Worm (Caenorhabditis elegans) whole organism, young adult: Measurements from ENCODE around the gene rbm-28.

ENCODE experiments used
- B0336.3 ChIP-seq: fragments of 200-800 bp; sonication (Bioruptor generic); IDR thresholded peaks from 2 replicates; pipeline ENCODE4 v1.3.6; 2022; ENCODE audit warnings: missing genetic modification characterization, missing compliant biosample characterization
- F39B2.1 ChIP-seq: fragments of 200-800 bp; sonication (Bioruptor generic); IDR thresholded peaks from 2 replicates; pipeline ENCODE4 v1.3.6; 2022; ENCODE audit warnings: missing genetic modification reagents, missing genetic modification characterization, missing compliant biosample characterization
- F49E8.2 ChIP-seq: sonication (generic microtip); optimal IDR thresholded peaks from 3 replicates; lab custom pipeline; 2017; ENCODE audit warnings: missing genetic modification characterization, mild to moderate bottlenecking, missing compliant biosample characterization, antibody characterized with exemption, moderate library complexity; ENCODE audit not compliant: insufficient read depth
- F57A8.1 ChIP-seq: fragments of 200-800 bp; sonication (Bioruptor generic); optimal IDR thresholded peaks from 2 replicates; lab custom pipeline; 2018; ENCODE audit warnings: mild to moderate bottlenecking, missing genetic modification characterization, moderate library complexity, missing compliant biosample characterization
- K11D2.4 ChIP-seq: fragments of 200-800 bp; sonication (Bioruptor generic); IDR thresholded peaks from 2 replicates; pipeline ENCODE4 v1.3.6; 2022; ENCODE audit warnings: missing genetic modification reagents, missing genetic modification characterization, missing compliant biosample characterization
- T07F8.4 ChIP-seq: sonication (generic microtip); optimal IDR thresholded peaks from 2 replicates; lab custom pipeline; 2016; ENCODE audit warnings: mild to moderate bottlenecking, missing genetic modification characterization, moderate library complexity, missing compliant biosample characterization
- Y53F4B.3 ChIP-seq: fragments of 200-800 bp; sonication (Bioruptor generic); IDR thresholded peaks from 2 replicates; pipeline ENCODE4 v1.3.6; 2022; ENCODE audit warnings: missing genetic modification reagents, missing genetic modification characterization, missing compliant biosample characterization
- Y53G8AR.9 ChIP-seq: fragments of 200-800 bp; sonication (Bioruptor generic); conservative IDR thresholded peaks from 2 replicates; pipeline ENCODE4 v1.3.6; 2022; ENCODE audit warnings: missing genetic modification reagents, missing genetic modification characterization, missing compliant biosample characterization
- Y67H2A.10 ChIP-seq: fragments of 200-800 bp; sonication (Bioruptor generic); conservative IDR thresholded peaks from 2 replicates; pipeline ENCODE4 v1.3.6; 2022; ENCODE audit warnings: missing genetic modification reagents, missing genetic modification characterization, missing compliant biosample characterization
- ama-1 ChIP-seq, 3 experiments: fragments of 150-350 bp in 1 of 3; sonication (generic microtip) in 2 of 3; optimal IDR thresholded peaks; 2 replicates each; lab custom pipeline; 2014 to 2018; ENCODE audit warnings: missing biosample characterization in 2 of 3, missing genetic modification characterization in 2 of 3, missing genetic modification reagents in 2 of 3
- aptf-2 ChIP-seq: fragments of 200-800 bp; sonication (Bioruptor generic); conservative IDR thresholded peaks from 2 replicates; pipeline ENCODE4 v1.3.6; 2022; ENCODE audit warnings: missing genetic modification reagents, missing genetic modification characterization, missing compliant biosample characterization
- ceh-40 ChIP-seq: fragments of 200-800 bp; sonication (Bioruptor generic); IDR thresholded peaks from 2 replicates; pipeline ENCODE4 v1.3.6; 2022; ENCODE audit warnings: missing genetic modification characterization, missing compliant biosample characterization
- ceh-58 ChIP-seq: fragments of 200-800 bp; sonication (Bioruptor generic); IDR thresholded peaks from 2 replicates; pipeline ENCODE4 v1.3.6; 2022; ENCODE audit warnings: missing genetic modification characterization, missing compliant biosample characterization
- ceh-91 ChIP-seq: fragments of 200-800 bp; sonication (Bioruptor generic); IDR thresholded peaks from 2 replicates; pipeline ENCODE4 v1.3.6; 2022; ENCODE audit warnings: missing genetic modification reagents, missing genetic modification characterization, missing compliant biosample characterization
- die-1 ChIP-seq: sonication (generic microtip); optimal IDR thresholded peaks from 2 replicates; lab custom pipeline; 2016; ENCODE audit warnings: missing genotype, mild to moderate bottlenecking, missing genetic modification characterization, missing compliant biosample characterization
- dpl-1 ChIP-seq: fragments of 150-350 bp; optimal IDR thresholded peaks from 2 replicates; lab custom pipeline; 2014; ENCODE audit warnings: missing biosample characterization, missing genetic modification reagents, missing genetic modification characterization
- efl-1 ChIP-seq: fragments of 150-350 bp; optimal IDR thresholded peaks from 2 replicates; lab custom pipeline; 2014; ENCODE audit warnings: missing biosample characterization, missing genetic modification reagents, missing genetic modification characterization
- egl-44 ChIP-seq: fragments of 200-800 bp; sonication (Bioruptor generic); IDR thresholded peaks from 2 replicates; pipeline ENCODE4 v1.3.6; 2022; ENCODE audit warnings: missing genetic modification reagents, missing genetic modification characterization, missing compliant biosample characterization
- hlh-12 ChIP-seq: sonication (generic microtip); optimal IDR thresholded peaks from 2 replicates; lab custom pipeline; 2016; ENCODE audit warnings: missing genetic modification characterization, missing compliant biosample characterization
- hmg-1.2 ChIP-seq: fragments of 200-800 bp; sonication (Bioruptor generic); IDR thresholded peaks from 2 replicates; pipeline ENCODE4 v1.3.6; 2022; ENCODE audit warnings: missing genetic modification reagents, missing genetic modification characterization, missing compliant biosample characterization
- let-526 ChIP-seq: fragments of 200-800 bp; sonication (Bioruptor generic); IDR thresholded peaks from 2 replicates; pipeline ENCODE4 v1.3.6; 2022; ENCODE audit warnings: missing genetic modification reagents, missing genetic modification characterization, missing compliant biosample characterization
- lin-54 ChIP-seq: fragments of 200-800 bp; sonication (Bioruptor generic); optimal IDR thresholded peaks from 2 replicates; lab custom pipeline; 2018; ENCODE audit warnings: mild to moderate bottlenecking, missing genetic modification characterization, missing compliant biosample characterization
- madf-6 ChIP-seq: fragments of 200-800 bp; sonication (Bioruptor generic); IDR thresholded peaks from 2 replicates; pipeline ENCODE4 v1.3.6; 2022; ENCODE audit warnings: missing genetic modification reagents, missing genetic modification characterization, missing compliant biosample characterization
- mel-28 ChIP-seq: sonication (generic microtip); optimal IDR thresholded peaks from 2 replicates; lab custom pipeline; 2016; ENCODE audit warnings: borderline replicate concordance, mild to moderate bottlenecking, missing genetic modification characterization, missing compliant biosample characterization
- nfya-2 ChIP-seq: fragments of 200-800 bp; sonication (Bioruptor generic); IDR thresholded peaks from 2 replicates; pipeline ENCODE4 v1.3.6; 2022; ENCODE audit warnings: missing genetic modification reagents, missing genetic modification characterization, missing compliant biosample characterization
- nhr-179 ChIP-seq: sonication (generic microtip); optimal IDR thresholded peaks from 2 replicates; lab custom pipeline; 2016; ENCODE audit warnings: mild to moderate bottlenecking, missing genetic modification characterization, missing compliant biosample characterization
- nhr-80 ChIP-seq: sonication (generic microtip); optimal IDR thresholded peaks from 2 replicates; lab custom pipeline; 2016; ENCODE audit warnings: missing genetic modification characterization, missing compliant biosample characterization
- pha-4 ChIP-seq: fragments of 150-350 bp; sonication (generic microtip); optimal IDR thresholded peaks from 2 replicates; lab custom pipeline; 2014; ENCODE audit warnings: missing biosample characterization, missing genetic modification reagents, missing genetic modification characterization
- rec-8 ChIP-seq, 2 experiments: sonication (generic microtip); optimal IDR thresholded peaks; 2 replicates each; lab custom pipeline; 2016; ENCODE audit warnings: mild to moderate bottlenecking in 2 of 2, missing genetic modification characterization in 2 of 2, missing genetic modification reagents in 2 of 2, missing genotype in 2 of 2, missing biosample characterization in 1 of 2, missing compliant biosample characterization in 1 of 2, moderate library complexity in 1 of 2
- repo-1 ChIP-seq: sonication (generic microtip); optimal IDR thresholded peaks from 2 replicates; lab custom pipeline; 2017; ENCODE audit warnings: mild to moderate bottlenecking, missing genetic modification characterization, missing compliant biosample characterization
- sea-2 ChIP-seq: fragments of 200-800 bp; sonication (Bioruptor generic); IDR thresholded peaks from 2 replicates; pipeline ENCODE4 v1.3.6; 2022; ENCODE audit warnings: missing genetic modification characterization, missing compliant biosample characterization
- snpc-1.1 ChIP-seq: sonication (generic microtip); optimal IDR thresholded peaks from 2 replicates; lab custom pipeline; 2017; ENCODE audit warnings: missing genetic modification characterization, mild to moderate bottlenecking, missing compliant biosample characterization, antibody characterized with exemption, moderate library complexity, missing genotype, missing genetic modification reagents; ENCODE audit not compliant: insufficient read depth
- tbx-9 ChIP-seq: sonication (generic microtip); optimal IDR thresholded peaks from 2 replicates; lab custom pipeline; 2016; ENCODE audit warnings: borderline replicate concordance, missing genetic modification characterization, inconsistent platforms, missing compliant biosample characterization
- tlf-1 ChIP-seq: fragments of 200-800 bp; sonication (Bioruptor generic); optimal IDR thresholded peaks from 2 replicates; lab custom pipeline; 2018; ENCODE audit warnings: mild to moderate bottlenecking, missing genetic modification characterization, missing compliant biosample characterization
- unc-130 ChIP-seq: sonication (generic microtip); optimal IDR thresholded peaks from 2 replicates; lab custom pipeline; 2016; ENCODE audit warnings: missing genetic modification reagents, missing genetic modification characterization, missing compliant biosample characterization
- zim-3 ChIP-seq: sonication (generic microtip); optimal IDR thresholded peaks from 2 replicates; lab custom pipeline; 2017; ENCODE audit warnings: mild to moderate bottlenecking, missing genetic modification characterization, moderate library complexity, missing compliant biosample characterization
- ztf-25 ChIP-seq: fragments of 200-800 bp; sonication (Bioruptor generic); IDR thresholded peaks from 2 replicates; pipeline ENCODE4 v1.3.6; 2022; ENCODE audit warnings: missing genetic modification reagents, missing genetic modification characterization, missing compliant biosample characterization
- ztf-26 ChIP-seq: sonication (generic microtip); optimal IDR thresholded peaks from 2 replicates; lab custom pipeline; 2017; ENCODE audit warnings: missing genetic modification characterization, missing compliant biosample characterization
- ztf-28 ChIP-seq: fragments of 200-800 bp; sonication (Bioruptor generic); IDR thresholded peaks from 2 replicates; pipeline ENCODE4 v1.3.6; 2022; ENCODE audit warnings: missing genetic modification reagents, missing genetic modification characterization, missing compliant biosample characterization

Gene rbm-28

ce11 chrII:14816086-14816485, 41.0 kb upstream of the rbm-28 start (continued):
- TF ChIP-seq mel-28 (tag; lab: Kevin White, UChicago) (no peak), ztf-26 (tag; lab: Kevin White, UChicago) (no peak), snpc-1.1 (tag; lab: Kevin White, UChicago) (no peak), nhr-179 (tag; lab: Kevin White, UChicago) (no peak), aptf-2 (no peak), dpl-1 (GFP tag; lab: Kevin White, UChicago) (no peak), madf-6 (GFP tag; lab: Robert Waterston, UW) (peak; percentile 68; the same call in 1 of the 2 replicates), repo-1 (tag; lab: Kevin White, UChicago) (no peak), efl-1 (GFP tag; lab: Kevin White, UChicago) (no peak), K11D2.4 (no peak), ztf-25 (GFP tag; lab: Robert Waterston, UW) (no peak), sea-2 (GFP tag; lab: Robert Waterston, UW) (no peak), rec-8 (tag; optimal IDR thresholded peaks at IDR 0.05; lab: Kevin White, UChicago) (no peak), tbx-9 (tag; lab: Kevin White, UChicago) (no peak), ceh-40 (GFP tag; lab: Robert Waterston, UW) (no peak), lin-54 (peak; percentile 25), egl-44 (GFP tag; lab: Robert Waterston, UW) (no peak), ztf-28 (GFP tag; lab: Robert Waterston, UW) (no peak), unc-130 (GFP tag; lab: Kevin White, UChicago) (no peak), let-526 (GFP tag; lab: Robert Waterston, UW) (no peak), B0336.3 (GFP tag; lab: Robert Waterston, UW) (peak; percentile 54; the same call in 1 of the 2 replicates), Y53F4B.3 (no peak), ceh-58 (no peak), ama-1 (optimal IDR thresholded peaks at IDR 0.05; lab: Kevin White, UChicago) (no peak), ama-1 (GFP tag; optimal IDR thresholded peaks at IDR 0.05; lab: Kevin White, UChicago) (no peak)

- TF ChIP-seq ceh-91 (no peak), zim-3 (tag; lab: Kevin White, UChicago) (no peak), K11D2.4 (no peak), nfya-2 (GFP tag; lab: Robert Waterston, UW) (no peak), ztf-28 (GFP tag; lab: Robert Waterston, UW) (no peak), sea-2 (GFP tag; lab: Robert Waterston, UW) (no peak)
These were observed 38.7 kb upstream of the rbm-28 start, which contains the start of gene nhr-61 for ce11 chrII:14818376-14818775. Gene nhr-61, minus strand, starts transcription at chrII:14818543.

ce11 chrII:14819258-14819985, 37.6 kb upstream of the rbm-28 start:
- TF ChIP-seq Y67H2A.10 (GFP tag; lab: Robert Waterston, UW): no peak
- TF ChIP-seq tlf-1: no peak
- no peak for TF ChIP-seq F49E8.2 (tag; lab: Kevin White, UChicago)
- no peak for TF ChIP-seq zim-3 (tag; lab: Kevin White, UChicago)
- no peak for TF ChIP-seq F57A8.1 (GFP tag; lab: Kevin White, UChicago)
- TF ChIP-seq Y53G8AR.9 (GFP tag; lab: Robert Waterston, UW): no peak
- no peak for TF ChIP-seq T07F8.4
- peak; percentile 25; the same call in 1 of the 2 replicates for TF ChIP-seq hmg-1.2
- TF ChIP-seq B0336.3 (GFP tag; lab: Robert Waterston, UW): no peak
- TF ChIP-seq F39B2.1 (GFP tag; lab: Robert Waterston, UW): no peak
- peak; percentile 32 for TF ChIP-seq nhr-80 (tag; lab: Kevin White, UChicago)
- no peak for TF ChIP-seq pha-4 (tag; lab: Kevin White, UChicago)
- TF ChIP-seq hlh-12 (tag; lab: Kevin White, UChicago): no peak
- no peak for TF ChIP-seq die-1 (tag; lab: Kevin White, UChicago)
- TF ChIP-seq tbx-9 (tag; lab: Kevin White, UChicago): no peak
